Fruit fly (Drosophila melanogaster): ENCODE measurements around the gene CG7322.

CG7322 gene

dm6 chrX:18843229-18844033 is 14.1 kb downstream of the CG7322 start, which contains the start of gene htk (continued):
- no peak for TF ChIP-seq prd (optimal IDR thresholded peaks at IDR 0.05)
- TF ChIP-seq prd (GFP tag; IDR thresholded peaks at IDR 0.05) = peak; percentile 72; the same call in 2 of the 3 replicates
- TF ChIP-seq grau (tag; optimal IDR thresholded peaks at IDR 0.05) = peak; percentile 71
- peak; percentile 29 for TF ChIP-seq CG12071 (GFP tag; optimal IDR thresholded peaks at IDR 0.05)
- peak; percentile 58 for TF ChIP-seq scrt (GFP tag; optimal IDR thresholded peaks at IDR 0.05)
- TF ChIP-seq org-1 (GFP tag; optimal IDR thresholded peaks at IDR 0.05) = peak; percentile 25
- TF ChIP-seq CG4617 (GFP tag; optimal IDR thresholded peaks at IDR 0.05; ENCODE audit: borderline replicate concordance) = peak; percentile 78
- 0 out of 2 replicates have a peak, but pooled peaks have one; percentile 30 for TF ChIP-seq CG11696 (GFP tag; IDR thresholded peaks at IDR 0.05)
- no peak for TF ChIP-seq CG1529 (GFP tag; optimal IDR thresholded peaks at IDR 0.05)
- TF ChIP-seq Atf3 (GFP tag; optimal IDR thresholded peaks at IDR 0.05) = peak; percentile 45
- no peak for TF ChIP-seq zf30C (GFP tag; optimal IDR thresholded peaks at IDR 0.05)
- TF ChIP-seq NC2β (GFP tag; optimal IDR thresholded peaks at IDR 0.05) = peak; percentile 78
- TF ChIP-seq MBD-R2 (GFP tag; IDR thresholded peaks at IDR 0.05) = peak; percentile 87
- no peak for TF ChIP-seq CG12219 (GFP tag; optimal IDR thresholded peaks at IDR 0.05)
- no peak for TF ChIP-seq gt (GFP tag; IDR thresholded peaks at IDR 0.05)
- TF ChIP-seq slou (GFP tag; optimal IDR thresholded peaks at IDR 0.05) = no peak
- TF ChIP-seq CG34422 (GFP tag; IDR thresholded peaks at IDR 0.05) = peak; percentile 96
- peak; percentile 59 for TF ChIP-seq kay (GFP tag; optimal IDR thresholded peaks at IDR 0.05)
- TF ChIP-seq HHEX (GFP tag; optimal IDR thresholded peaks at IDR 0.05) = peak; percentile 53
- no peak for TF ChIP-seq CG2202 (tag; optimal IDR thresholded peaks at IDR 0.05)
- peak; percentile 71 for TF ChIP-seq sug (tag; optimal IDR thresholded peaks at IDR 0.05)
- TF ChIP-seq Bgb (GFP tag; IDR thresholded peaks at IDR 0.05; ENCODE audit: partially characterized antibody) = peak; percentile 96
- TF ChIP-seq sr (GFP tag; IDR thresholded peaks at IDR 0.05) = 0 out of 3 replicates have a peak, but pooled peaks have one; percentile 2
- TF ChIP-seq az2 (GFP tag; optimal IDR thresholded peaks at IDR 0.05) = peak; percentile 76
- TF ChIP-seq aop (GFP tag; IDR thresholded peaks at IDR 0.05) = no peak
- no peak for TF ChIP-seq nom (GFP tag; optimal IDR thresholded peaks at IDR 0.05)
- peak; percentile 78 for TF ChIP-seq hb (GFP tag; IDR thresholded peaks at IDR 0.05; ENCODE audit: partially characterized antibody)
- TF ChIP-seq Hand (GFP tag; optimal IDR thresholded peaks at IDR 0.05) = no peak
- TF ChIP-seq exex (tag; optimal IDR thresholded peaks at IDR 0.05) = no peak
- TF ChIP-seq Lhr (GFP tag; optimal IDR thresholded peaks at IDR 0.05) = peak; percentile 87
- peak; percentile 23 for TF ChIP-seq btn (GFP tag; optimal IDR thresholded peaks at IDR 0.05)
- TF ChIP-seq Opbp (GFP tag; IDR thresholded peaks at IDR 0.05; ENCODE audit: partially characterized antibody) = peak; percentile 95
- TF ChIP-seq Rx (GFP tag; IDR thresholded peaks at IDR 0.05) = peak; percentile 52; the same call in 1 of the 2 replicates
- peak; percentile 60 for TF ChIP-seq Atf6 (GFP tag; IDR thresholded peaks at IDR 0.05)
- peak; percentile 78 for TF ChIP-seq CG15696 (tag; optimal IDR thresholded peaks at IDR 0.05)
- TF ChIP-seq CG12155 (GFP tag; optimal IDR thresholded peaks at IDR 0.05) = peak; percentile 59
- TF ChIP-seq lov (optimal IDR thresholded peaks at IDR 0.05) = no peak
- no peak for TF ChIP-seq lov (GFP tag; IDR thresholded peaks at IDR 0.05)
- TF ChIP-seq fd3F (GFP tag; optimal IDR thresholded peaks at IDR 0.05) = peak; percentile 14
- TF ChIP-seq CG14710 (tag; optimal IDR thresholded peaks at IDR 0.05) = peak; percentile 51
- no peak for TF ChIP-seq so (GFP tag; IDR thresholded peaks at IDR 0.05)
- TF ChIP-seq oc (tag; optimal IDR thresholded peaks at IDR 0.05) = peak; percentile 53
- peak; percentile 77 for TF ChIP-seq mam (GFP tag; optimal IDR thresholded peaks at IDR 0.05)
- TF ChIP-seq Dip3 (GFP tag; optimal IDR thresholded peaks at IDR 0.05) = peak; percentile 15
- 0 out of 2 replicates have a peak, but pooled peaks have one; percentile 29 for TF ChIP-seq Drgx (GFP tag; IDR thresholded peaks at IDR 0.05)
- TF ChIP-seq yki (optimal IDR thresholded peaks at IDR 0.05) = no peak
- no peak; the same call in 2 of the 3 replicates for TF ChIP-seq z (GFP tag; IDR thresholded peaks at IDR 0.05)
- TF ChIP-seq Ravus (GFP tag; IDR thresholded peaks at IDR 0.05) = no peak
- TF ChIP-seq kah (GFP tag; optimal IDR thresholded peaks at IDR 0.05) = no peak
- peak; percentile 72 for TF ChIP-seq B-H2 (GFP tag; optimal IDR thresholded peaks at IDR 0.05)
